ENCODE assay signal across 1 fruit fly cellular context in the genomic region with DNA sequence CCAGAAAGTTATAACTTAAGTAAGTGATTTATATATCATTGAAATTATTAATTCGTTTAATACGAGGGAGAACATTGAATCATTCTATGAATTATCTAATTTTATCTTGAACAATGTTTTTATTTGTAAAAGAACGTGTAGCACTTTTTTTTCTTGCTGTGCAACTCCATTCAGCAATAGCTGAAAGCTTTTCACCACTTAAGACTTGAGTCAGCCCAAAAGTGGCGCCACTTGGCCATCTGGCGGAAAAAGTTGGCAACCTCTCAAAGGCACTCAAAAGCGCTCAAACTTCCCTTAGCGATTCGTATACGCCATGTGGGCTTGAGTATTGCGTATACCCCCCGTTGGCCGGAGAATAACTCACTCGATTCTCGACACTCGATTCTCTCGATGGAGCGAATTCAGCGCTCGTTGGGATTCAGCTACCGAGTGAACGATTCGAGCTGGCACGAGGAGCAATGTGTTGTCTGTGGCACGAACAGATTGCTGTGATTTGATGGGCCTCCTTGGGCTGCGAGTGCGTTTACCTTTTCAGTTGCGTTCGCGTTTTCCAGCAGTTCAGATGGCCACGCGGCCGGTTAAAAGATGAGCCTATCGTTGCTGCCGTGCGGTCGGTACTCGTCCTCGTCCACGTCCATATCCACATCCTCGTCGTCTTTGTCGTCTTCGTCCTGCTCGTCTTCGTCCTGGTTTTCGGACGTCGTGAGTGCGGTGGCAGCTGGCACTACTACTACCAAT.
TF ChIP-seq lines count a peak whose summit lies in the region.

No protein-coding gene starts in this region.

TF ChIP-seq in whole organism, embryonic, 481 proteins besides CTCF, POLR2A, EP300 and RAD21 (continued from another document and continues in another):
- TF ChIP-seq CG7372 (GFP tag; IDR thresholded peaks at IDR 0.05; lab: Robert Waterston, UW): peak; percentile 63; the same call in 1 of the 2 replicates
- TF ChIP-seq jigr1 (GFP tag; IDR thresholded peaks at IDR 0.05; lab: Robert Waterston, UW): no peak
- no peak for TF ChIP-seq CG10274 (GFP tag; optimal IDR thresholded peaks at IDR 0.05; lab: Kevin White, UChicago)
- TF ChIP-seq Aef1 (GFP tag; IDR thresholded peaks at IDR 0.05; lab: Robert Waterston, UW): 0 out of 3 replicates have a peak, but pooled peaks have one; percentile 9
- TF ChIP-seq lov (optimal IDR thresholded peaks at IDR 0.05; lab: Kevin White, UChicago): no peak
- TF ChIP-seq lov (GFP tag; IDR thresholded peaks at IDR 0.05; lab: Robert Waterston, UW): 0 out of 3 replicates have a peak, but pooled peaks have one; percentile 9
- no peak for TF ChIP-seq Side (GFP tag; optimal IDR thresholded peaks at IDR 0.05; lab: Kevin White, UChicago)
- no peak for TF ChIP-seq MBD-R2 (GFP tag; IDR thresholded peaks at IDR 0.05; lab: Robert Waterston, UW)
- TF ChIP-seq sna (GFP tag; IDR thresholded peaks at IDR 0.05; lab: Robert Waterston, UW; ENCODE audit: partially characterized antibody): no peak
- peak; percentile 49; the same call in 1 of the 2 replicates for TF ChIP-seq vvl (GFP tag; IDR thresholded peaks at IDR 0.05; lab: Robert Waterston, UW)
- TF ChIP-seq CG8924 (tag; optimal IDR thresholded peaks at IDR 0.05; lab: Kevin White, UChicago): no peak
- TF ChIP-seq Fer1 (GFP tag; optimal IDR thresholded peaks at IDR 0.05; lab: Kevin White, UChicago): peak; percentile 0
- no peak for TF ChIP-seq Tbp (GFP tag; optimal IDR thresholded peaks at IDR 0.05; lab: Kevin White, UChicago)
- peak; percentile 49; the same call in 1 of the 2 replicates for TF ChIP-seq bbx (GFP tag; IDR thresholded peaks at IDR 0.05; lab: Robert Waterston, UW; ENCODE audit: partially characterized antibody)
- no peak for TF ChIP-seq prd (optimal IDR thresholded peaks at IDR 0.05; lab: Kevin White, UChicago)
- peak; percentile 55 for TF ChIP-seq prd (GFP tag; IDR thresholded peaks at IDR 0.05; lab: Robert Waterston, UW)
- TF ChIP-seq Sox102F (GFP tag; optimal IDR thresholded peaks at IDR 0.05; lab: Kevin White, UChicago): peak; percentile 48
- no peak for TF ChIP-seq bigmax (GFP tag; optimal IDR thresholded peaks at IDR 0.05; lab: Kevin White, UChicago)
- TF ChIP-seq toy (GFP tag; IDR thresholded peaks at IDR 0.05; lab: Robert Waterston, UW): no peak
- TF ChIP-seq CG4404 (GFP tag; IDR thresholded peaks at IDR 0.05; lab: Robert Waterston, UW): no peak
- no peak for TF ChIP-seq Doc2 (GFP tag; IDR thresholded peaks at IDR 0.05; lab: Robert Waterston, UW)
- peak; percentile 29; the same call in 1 of the 2 replicates for TF ChIP-seq Xrp1 (GFP tag; IDR thresholded peaks at IDR 0.05; lab: Robert Waterston, UW)
- TF ChIP-seq ssp (GFP tag; IDR thresholded peaks at IDR 0.05; lab: Robert Waterston, UW): 0 out of 2 replicates have a peak, but pooled peaks have one; percentile 11
- TF ChIP-seq Ets97D (GFP tag; optimal IDR thresholded peaks at IDR 0.05; lab: Kevin White, UChicago): no peak
- TF ChIP-seq tio (GFP tag; optimal IDR thresholded peaks at IDR 0.05; lab: Kevin White, UChicago): peak; percentile 19
- TF ChIP-seq CG4617 (GFP tag; optimal IDR thresholded peaks at IDR 0.05; lab: Kevin White, UChicago; ENCODE audit: borderline replicate concordance): no peak
- no peak; the same call in 1 of the 2 replicates for TF ChIP-seq CG14667 (GFP tag; IDR thresholded peaks at IDR 0.05; lab: Robert Waterston, UW)
- TF ChIP-seq inv (GFP tag; IDR thresholded peaks at IDR 0.05; lab: Robert Waterston, UW; ENCODE audit: partially characterized antibody): peak; percentile 18; the same call in 1 of the 2 replicates
- TF ChIP-seq CG31388 (GFP tag; optimal IDR thresholded peaks at IDR 0.05; lab: Kevin White, UChicago): no peak
- peak; percentile 42; the same call in 1 of the 2 replicates for TF ChIP-seq CG11085 (GFP tag; IDR thresholded peaks at IDR 0.05; lab: Robert Waterston, UW)
- no peak for TF ChIP-seq so (GFP tag; IDR thresholded peaks at IDR 0.05; lab: Robert Waterston, UW)
- peak; percentile 23 for TF ChIP-seq CG3281 (GFP tag; optimal IDR thresholded peaks at IDR 0.05; lab: Kevin White, UChicago)
- TF ChIP-seq CG10209 (GFP tag; optimal IDR thresholded peaks at IDR 0.05; lab: Kevin White, UChicago): peak; percentile 24
- TF ChIP-seq hth (optimal IDR thresholded peaks at IDR 0.05; lab: Kevin White, UChicago): no peak
- TF ChIP-seq stwl (tag; optimal IDR thresholded peaks at IDR 0.05; lab: Kevin White, UChicago): no peak
- TF ChIP-seq CG14441 (GFP tag; IDR thresholded peaks at IDR 0.05; lab: Robert Waterston, UW): peak; percentile 71
- no peak for TF ChIP-seq CG14860 (GFP tag; IDR thresholded peaks at IDR 0.05; lab: Robert Waterston, UW; ENCODE audit: partially characterized antibody)
- TF ChIP-seq gcm (GFP tag; optimal IDR thresholded peaks at IDR 0.05; lab: Kevin White, UChicago): no peak
- TF ChIP-seq cas (GFP tag; IDR thresholded peaks at IDR 0.05; lab: Robert Waterston, UW): peak; percentile 32; the same call in 1 of the 2 replicates
- TF ChIP-seq CG14050 (GFP tag; IDR thresholded peaks at IDR 0.05; lab: Robert Waterston, UW): peak; percentile 61
- peak in 1 of 2 experiments; percentile 21 for TF ChIP-seq bsh (GFP tag; optimal IDR thresholded peaks at IDR 0.05; lab: Kevin White, UChicago)
- TF ChIP-seq psq (GFP tag; optimal IDR thresholded peaks at IDR 0.05; lab: Kevin White, UChicago): no peak
- no peak for TF ChIP-seq dmrt11E (tag; optimal IDR thresholded peaks at IDR 0.05; lab: Kevin White, UChicago)
- TF ChIP-seq CG9876 (GFP tag; optimal IDR thresholded peaks at IDR 0.05; lab: Kevin White, UChicago): no peak
- peak; percentile 13 for TF ChIP-seq CG7556 (GFP tag; optimal IDR thresholded peaks at IDR 0.05; lab: Kevin White, UChicago)
- TF ChIP-seq CG2712 (tag; optimal IDR thresholded peaks at IDR 0.05; lab: Kevin White, UChicago): no peak
- TF ChIP-seq zen2 (GFP tag; IDR thresholded peaks at IDR 0.05; lab: Robert Waterston, UW; ENCODE audit: partially characterized antibody): peak; percentile 52; the same call in 2 of the 3 replicates
- TF ChIP-seq CG18764 (GFP tag; optimal IDR thresholded peaks at IDR 0.05; lab: Kevin White, UChicago): no peak
- no peak for TF ChIP-seq disco-r (GFP tag; optimal IDR thresholded peaks at IDR 0.05; lab: Kevin White, UChicago)
- TF ChIP-seq CG17912 (GFP tag; optimal IDR thresholded peaks at IDR 0.05; lab: Kevin White, UChicago): no peak
- TF ChIP-seq kay (GFP tag; optimal IDR thresholded peaks at IDR 0.05; lab: Kevin White, UChicago): no peak
- peak; percentile 10 for TF ChIP-seq CoRest (tag; optimal IDR thresholded peaks at IDR 0.05; lab: Kevin White, UChicago)
- TF ChIP-seq Asciz (GFP tag; optimal IDR thresholded peaks at IDR 0.05; lab: Kevin White, UChicago): peak; percentile 40
- peak; percentile 69 for TF ChIP-seq sob (GFP tag; IDR thresholded peaks at IDR 0.05; lab: Robert Waterston, UW)
- TF ChIP-seq Fer3 (tag; optimal IDR thresholded peaks at IDR 0.05; lab: Kevin White, UChicago): no peak
- TF ChIP-seq dati (GFP tag; IDR thresholded peaks at IDR 0.05; lab: Robert Waterston, UW): no peak
- TF ChIP-seq lab (GFP tag; optimal IDR thresholded peaks at IDR 0.05; lab: Kevin White, UChicago): no peak
- peak; percentile 40 for TF ChIP-seq CG32767 (GFP tag; IDR thresholded peaks at IDR 0.05; lab: Robert Waterston, UW)
- TF ChIP-seq CG13287 (GFP tag; IDR thresholded peaks at IDR 0.05; lab: Robert Waterston, UW; ENCODE audit: partially characterized antibody): peak; percentile 53
- TF ChIP-seq fu2 (GFP tag; optimal IDR thresholded peaks at IDR 0.05; lab: Kevin White, UChicago): no peak
- TF ChIP-seq ham (GFP tag; IDR thresholded peaks at IDR 0.05; lab: Robert Waterston, UW): no peak
- TF ChIP-seq chinmo (GFP tag; IDR thresholded peaks at IDR 0.05; lab: Robert Waterston, UW; ENCODE audit: partially characterized antibody): 0 out of 4 replicates have a peak, but pooled peaks have one; percentile 68
- TF ChIP-seq sens (GFP tag; lab: Kevin White, UChicago): peak; percentile 64
- no peak for TF ChIP-seq CG7271 (tag; optimal IDR thresholded peaks at IDR 0.05; lab: Kevin White, UChicago)
- TF ChIP-seq BtbVII (GFP tag; optimal IDR thresholded peaks at IDR 0.05; lab: Kevin White, UChicago): no peak
- TF ChIP-seq lbe (GFP tag; optimal IDR thresholded peaks at IDR 0.05; lab: Kevin White, UChicago): no peak
- TF ChIP-seq ab (GFP tag; optimal IDR thresholded peaks at IDR 0.05; lab: Kevin White, UChicago): no peak
- TF ChIP-seq Gug (GFP tag; IDR thresholded peaks at IDR 0.05; lab: Robert Waterston, UW): peak; percentile 9; the same call in 1 of the 4 replicates
- TF ChIP-seq Ada2b (GFP tag; IDR thresholded peaks at IDR 0.05; lab: Robert Waterston, UW): 0 out of 2 replicates have a peak, but pooled peaks have one; percentile 9
- no peak for TF ChIP-seq CG6854 (GFP tag; optimal IDR thresholded peaks at IDR 0.05; lab: Kevin White, UChicago)
- TF ChIP-seq HmgZ (tag; optimal IDR thresholded peaks at IDR 0.05; lab: Kevin White, UChicago): no peak
- TF ChIP-seq CHES-1-like (GFP tag; optimal IDR thresholded peaks at IDR 0.05; lab: Kevin White, UChicago): no peak
- TF ChIP-seq tll (GFP tag; optimal IDR thresholded peaks at IDR 0.05; lab: Kevin White, UChicago): no peak
- TF ChIP-seq slou (GFP tag; optimal IDR thresholded peaks at IDR 0.05; lab: Kevin White, UChicago): no peak
- peak; percentile 52 for TF ChIP-seq CG11696 (GFP tag; IDR thresholded peaks at IDR 0.05; lab: Robert Waterston, UW)
- TF ChIP-seq ci (GFP tag; IDR thresholded peaks at IDR 0.05; lab: Robert Waterston, UW): peak; percentile 82
- TF ChIP-seq row (GFP tag; IDR thresholded peaks at IDR 0.05; lab: Robert Waterston, UW): peak; percentile 62
- no peak for TF ChIP-seq stc (GFP tag; IDR thresholded peaks at IDR 0.05; lab: Robert Waterston, UW)
- TF ChIP-seq aop (GFP tag; IDR thresholded peaks at IDR 0.05; lab: Robert Waterston, UW): no peak
- 0 out of 3 replicates have a peak, but pooled peaks have one; percentile 26 for TF ChIP-seq CG34422 (GFP tag; IDR thresholded peaks at IDR 0.05; lab: Robert Waterston, UW)
- TF ChIP-seq ara (GFP tag; IDR thresholded peaks at IDR 0.05; lab: Robert Waterston, UW): peak; percentile 33; the same call in 1 of the 2 replicates
- no peak for TF ChIP-seq fru (optimal IDR thresholded peaks at IDR 0.05; lab: Kevin White, UChicago)
- TF ChIP-seq CG2199 (GFP tag; IDR thresholded peaks at IDR 0.05; lab: Robert Waterston, UW): no peak
- no peak for TF ChIP-seq CG3838 (GFP tag; optimal IDR thresholded peaks at IDR 0.05; lab: Kevin White, UChicago)
- TF ChIP-seq CG10321 (GFP tag; IDR thresholded peaks at IDR 0.05; lab: Robert Waterston, UW): peak; percentile 32; the same call in 1 of the 2 replicates
- TF ChIP-seq phol (tag; optimal IDR thresholded peaks at IDR 0.05; lab: Kevin White, UChicago): no peak
- TF ChIP-seq CG18599 (GFP tag; optimal IDR thresholded peaks at IDR 0.05; lab: Kevin White, UChicago): peak; percentile 5
- TF ChIP-seq CG17568 (GFP tag; optimal IDR thresholded peaks at IDR 0.05; lab: Kevin White, UChicago): peak; percentile 8
- no peak for TF ChIP-seq mld (GFP tag; IDR thresholded peaks at IDR 0.05; lab: Robert Waterston, UW; ENCODE audit: partially characterized antibody)
- TF ChIP-seq CG16779 (GFP tag; IDR thresholded peaks at IDR 0.05; lab: Robert Waterston, UW): 0 out of 2 replicates have a peak, but pooled peaks have one; percentile 24
- peak; percentile 10 for TF ChIP-seq CG1603 (tag; optimal IDR thresholded peaks at IDR 0.05; lab: Kevin White, UChicago)
- TF ChIP-seq CG18011 (GFP tag; optimal IDR thresholded peaks at IDR 0.05; lab: Kevin White, UChicago): peak; percentile 11
- TF ChIP-seq CG1529 (GFP tag; optimal IDR thresholded peaks at IDR 0.05; lab: Kevin White, UChicago): no peak
- peak; percentile 39; the same call in 1 of the 3 replicates for TF ChIP-seq H15 (GFP tag; IDR thresholded peaks at IDR 0.05; lab: Robert Waterston, UW)
- peak; percentile 59; the same call in 2 of the 3 replicates for TF ChIP-seq dysf (GFP tag; IDR thresholded peaks at IDR 0.05; lab: Robert Waterston, UW)
- TF ChIP-seq sima (GFP tag; optimal IDR thresholded peaks at IDR 0.05; lab: Kevin White, UChicago): no peak
- TF ChIP-seq Dp (GFP tag; optimal IDR thresholded peaks at IDR 0.05; lab: Kevin White, UChicago): no peak
- peak; percentile 28 for TF ChIP-seq Hmr (GFP tag; optimal IDR thresholded peaks at IDR 0.05; lab: Kevin White, UChicago)
- TF ChIP-seq CG3726 (GFP tag; IDR thresholded peaks at IDR 0.05; lab: Robert Waterston, UW): 0 out of 3 replicates have a peak, but pooled peaks have one; percentile 6
- TF ChIP-seq CG8281 (tag; optimal IDR thresholded peaks at IDR 0.05; lab: Kevin White, UChicago): no peak
- no peak for TF ChIP-seq repo (GFP tag; optimal IDR thresholded peaks at IDR 0.05; lab: Kevin White, UChicago)
- no peak for TF ChIP-seq oc (tag; optimal IDR thresholded peaks at IDR 0.05; lab: Kevin White, UChicago)
- TF ChIP-seq CG2120 (GFP tag; optimal IDR thresholded peaks at IDR 0.05; lab: Kevin White, UChicago): peak; percentile 64
- TF ChIP-seq CG15479 (GFP tag; optimal IDR thresholded peaks at IDR 0.05; lab: Kevin White, UChicago): no peak
- TF ChIP-seq onecut (GFP tag; IDR thresholded peaks at IDR 0.05; lab: Robert Waterston, UW): 0 out of 2 replicates have a peak, but pooled peaks have one; percentile 55
- peak; percentile 46 for TF ChIP-seq CG9932 (GFP tag; IDR thresholded peaks at IDR 0.05; lab: Robert Waterston, UW)
- TF ChIP-seq en (GFP tag; optimal IDR thresholded peaks at IDR 0.05; lab: Kevin White, UChicago): no peak
- no peak for TF ChIP-seq CG2202 (tag; optimal IDR thresholded peaks at IDR 0.05; lab: Kevin White, UChicago)
- no peak for TF ChIP-seq mirr (GFP tag; optimal IDR thresholded peaks at IDR 0.05; lab: Kevin White, UChicago)
- no peak for TF ChIP-seq CG3407 (GFP tag; optimal IDR thresholded peaks at IDR 0.05; lab: Kevin White, UChicago)
- no peak for TF ChIP-seq org-1 (GFP tag; optimal IDR thresholded peaks at IDR 0.05; lab: Kevin White, UChicago)
- no peak for TF ChIP-seq CG10565 (GFP tag; optimal IDR thresholded peaks at IDR 0.05; lab: Kevin White, UChicago)
- peak; percentile 98 for TF ChIP-seq z (GFP tag; IDR thresholded peaks at IDR 0.05; lab: Robert Waterston, UW)
- no peak for TF ChIP-seq CG6654 (GFP tag; optimal IDR thresholded peaks at IDR 0.05; lab: Kevin White, UChicago)
- TF ChIP-seq bcd (GFP tag; optimal IDR thresholded peaks at IDR 0.05; lab: Kevin White, UChicago): peak; percentile 38
- TF ChIP-seq NfI (GFP tag; optimal IDR thresholded peaks at IDR 0.05; lab: Kevin White, UChicago): peak; percentile 44
- TF ChIP-seq lmd (GFP tag; IDR thresholded peaks at IDR 0.05; lab: Robert Waterston, UW): peak; percentile 21; the same call in 1 of the 2 replicates
- peak; percentile 81 for TF ChIP-seq CG11456 (GFP tag; IDR thresholded peaks at IDR 0.05; lab: Robert Waterston, UW)
- no peak for TF ChIP-seq CG6791 (GFP tag; IDR thresholded peaks at IDR 0.05; lab: Robert Waterston, UW; ENCODE audit: partially characterized antibody)
- no peak for TF ChIP-seq Dip3 (GFP tag; optimal IDR thresholded peaks at IDR 0.05; lab: Kevin White, UChicago)
